Worm (Caenorhabditis elegans): ENCODE data around the gene symk-1.
A peak's percentile ranks its signal among the peaks of the same experiment; 100 is the strongest.

symk-1 gene

ce11 chrV:8599192-8599591 is 29.1 kb downstream of the symk-1 start, which contains the start of gene F41E6.7:
Gene F41E6.7 (minus strand): TSS chrV:8599292.
- no peak for TF ChIP-seq mep-1 (tag; optimal IDR thresholded peaks at IDR 0.05)
- no peak for TF ChIP-seq lsy-2 (tag; optimal IDR thresholded peaks at IDR 0.05)
- TF ChIP-seq blmp-1 (tag; optimal IDR thresholded peaks at IDR 0.05), result no peak
- no peak for TF ChIP-seq snpc-4 (tag; optimal IDR thresholded peaks at IDR 0.05)
- no peak for TF ChIP-seq ceh-83 (GFP tag; optimal IDR thresholded peaks at IDR 0.05)
- no peak for TF ChIP-seq flh-1 (GFP tag; optimal IDR thresholded peaks at IDR 0.05)
- no peak for TF ChIP-seq unc-39 (tag; optimal IDR thresholded peaks at IDR 0.05)
- TF ChIP-seq ceh-39 (tag; optimal IDR thresholded peaks at IDR 0.05), result no peak
- TF ChIP-seq elt-1 (tag; optimal IDR thresholded peaks at IDR 0.05; ENCODE audit: borderline replicate concordance, insufficient read depth), result no peak
- no peak for TF ChIP-seq sptf-1 (tag; optimal IDR thresholded peaks at IDR 0.05)
- TF ChIP-seq ceh-43 (GFP tag; optimal IDR thresholded peaks at IDR 0.05), result no peak
- no peak for TF ChIP-seq nhr-12 (tag; optimal IDR thresholded peaks at IDR 0.05)
- no peak for TF ChIP-seq nhr-28 (tag; optimal IDR thresholded peaks at IDR 0.05)
- no peak for TF ChIP-seq hlh-1 (tag; optimal IDR thresholded peaks at IDR 0.05)
- no peak for TF ChIP-seq lin-13 (tag; optimal IDR thresholded peaks at IDR 0.05)
- TF ChIP-seq cnd-1 (tag; optimal IDR thresholded peaks at IDR 0.05), result no peak
- TF ChIP-seq bed-3 (GFP tag; optimal IDR thresholded peaks at IDR 0.05), result no peak
- no peak for TF ChIP-seq unc-62 (GFP tag; optimal IDR thresholded peaks at IDR 0.05)
- TF ChIP-seq elt-3 (tag; optimal IDR thresholded peaks at IDR 0.05), result no peak
- no peak for TF ChIP-seq ztf-11 (tag; optimal IDR thresholded peaks at IDR 0.05)

- TF ChIP-seq sem-2 (GFP tag; optimal IDR thresholded peaks at IDR 0.05) (no peak), ces-1 (GFP tag; optimal IDR thresholded peaks at IDR 0.05) (no peak), mab-5 (tag; optimal IDR thresholded peaks at IDR 0.05) (no peak), snpc-4 (tag; optimal IDR thresholded peaks at IDR 0.05) (no peak), ceh-83 (GFP tag; optimal IDR thresholded peaks at IDR 0.05) (no peak), drap-1 (GFP tag; optimal IDR thresholded peaks at IDR 0.05) (no peak), lin-32 (GFP tag; optimal IDR thresholded peaks at IDR 0.05) (no peak), sptf-1 (tag; optimal IDR thresholded peaks at IDR 0.05) (no peak), tbx-8 (GFP tag; optimal IDR thresholded peaks at IDR 0.05) (no peak)
Observed at ce11 chrV:8599957-8600356, 29.8 kb downstream of the symk-1 start.

ce11 chrV:8601420-8601819 is 31.3 kb downstream of the symk-1 start, which contains the start of gene F41E6.8:
Gene F41E6.8 (minus strand): TSS chrV:8601520.
- no peak for TF ChIP-seq sem-2 (GFP tag; optimal IDR thresholded peaks at IDR 0.05)
- TF ChIP-seq lsy-2 (tag; optimal IDR thresholded peaks at IDR 0.05), result no peak
- no peak for TF ChIP-seq ces-1 (GFP tag; optimal IDR thresholded peaks at IDR 0.05)
- TF ChIP-seq nhr-237 (tag; optimal IDR thresholded peaks at IDR 0.05), result no peak
- no peak for TF ChIP-seq hlh-1 (tag; optimal IDR thresholded peaks at IDR 0.05)
- TF ChIP-seq tbx-8 (GFP tag; optimal IDR thresholded peaks at IDR 0.05), result no peak
- no peak for TF ChIP-seq ceh-39 (tag; optimal IDR thresholded peaks at IDR 0.05)

- TF ChIP-seq sem-2 (GFP tag; optimal IDR thresholded peaks at IDR 0.05), result no peak
- TF ChIP-seq elt-3 (tag; optimal IDR thresholded peaks at IDR 0.05), result no peak
Observed at ce11 chrV:8602638-8603037, 32.5 kb downstream of the symk-1 start, which contains the start of gene F41E6.15. Gene F41E6.15 (minus strand): TSS chrV:8602738.

ce11 chrV:8603272-8603671 is 33.2 kb downstream of the symk-1 start, which contains the start of gene F41E6.5:
Gene F41E6.5 (plus strand): TSS chrV:8603480.
- TF ChIP-seq ceh-43 (GFP tag; optimal IDR thresholded peaks at IDR 0.05) (no peak), elt-1 (tag; optimal IDR thresholded peaks at IDR 0.05; ENCODE audit: borderline replicate concordance, insufficient read depth) (no peak), ceh-39 (tag; optimal IDR thresholded peaks at IDR 0.05) (no peak), blmp-1 (tag; optimal IDR thresholded peaks at IDR 0.05) (no peak), ceh-83 (GFP tag; optimal IDR thresholded peaks at IDR 0.05) (no peak), drap-1 (GFP tag; optimal IDR thresholded peaks at IDR 0.05) (no peak)

- TF ChIP-seq M03D4.4 (tag; optimal IDR thresholded peaks at IDR 0.05) (peak; percentile 17), nhr-12 (tag; optimal IDR thresholded peaks at IDR 0.05) (no peak), nhr-2 (tag; optimal IDR thresholded peaks at IDR 0.05) (no peak), pha-4 (tag; optimal IDR thresholded peaks at IDR 0.05) (peak; percentile 87), ces-1 (GFP tag; optimal IDR thresholded peaks at IDR 0.05) (peak; percentile 87), mls-2 (tag; optimal IDR thresholded peaks at IDR 0.05) (peak; percentile 68), unc-62 (GFP tag; optimal IDR thresholded peaks at IDR 0.05) (peak; percentile 51), nhr-237 (tag; optimal IDR thresholded peaks at IDR 0.05) (peak; percentile 73), snpc-4 (tag; optimal IDR thresholded peaks at IDR 0.05) (no peak), nhr-76 (tag; optimal IDR thresholded peaks at IDR 0.05) (no peak), tbx-8 (GFP tag; optimal IDR thresholded peaks at IDR 0.05) (no peak), ceh-83 (GFP tag; optimal IDR thresholded peaks at IDR 0.05) (no peak), elt-1 (tag; optimal IDR thresholded peaks at IDR 0.05; ENCODE audit: borderline replicate concordance, insufficient read depth) (peak; percentile 25), hlh-1 (tag; optimal IDR thresholded peaks at IDR 0.05) (peak; percentile 61), ceh-43 (GFP tag; optimal IDR thresholded peaks at IDR 0.05) (no peak), lsy-2 (tag; optimal IDR thresholded peaks at IDR 0.05) (peak; percentile 83), drap-1 (GFP tag; optimal IDR thresholded peaks at IDR 0.05) (no peak), unc-39 (tag; optimal IDR thresholded peaks at IDR 0.05) (no peak), lin-32 (GFP tag; optimal IDR thresholded peaks at IDR 0.05) (no peak), ztf-11 (tag; optimal IDR thresholded peaks at IDR 0.05) (no peak), mep-1 (tag; optimal IDR thresholded peaks at IDR 0.05) (peak; percentile 92), zip-8 (tag; optimal IDR thresholded peaks at IDR 0.05) (peak; percentile 25), mab-5 (tag; optimal IDR thresholded peaks at IDR 0.05) (no peak), lin-13 (tag; optimal IDR thresholded peaks at IDR 0.05) (peak; percentile 50), cnd-1 (tag; optimal IDR thresholded peaks at IDR 0.05) (peak; percentile 45), ham-2 (GFP tag; optimal IDR thresholded peaks at IDR 0.05) (no peak), nhr-28 (tag; optimal IDR thresholded peaks at IDR 0.05) (no peak), blmp-1 (tag; optimal IDR thresholded peaks at IDR 0.05) (peak; percentile 61), bed-3 (GFP tag; optimal IDR thresholded peaks at IDR 0.05) (no peak), elt-3 (tag; optimal IDR thresholded peaks at IDR 0.05) (no peak), sptf-1 (tag; optimal IDR thresholded peaks at IDR 0.05) (no peak)
Observed at ce11 chrV:8606099-8606696, 36.1 kb downstream of the symk-1 start, which contains the start of gene vps-60. Gene vps-60 (minus strand): TSS chrV:8606128.

Measured in whole organism, mixed stage, embryonic.